Fruit fly (Drosophila melanogaster) whole organism, embryonic: ENCODE data around the gene Sap130.

ENCODE experiments used
- CG10147 ChIP-seq: fragments of 200-800 bp; sonication (Bioruptor generic); optimal IDR thresholded peaks from 2 replicates; lab custom pipeline; 2019; ENCODE audit warnings: missing biosample characterization, mild to moderate bottlenecking, missing genetic modification characterization, moderate library complexity
- CG12071 ChIP-seq: fragments of 200-800 bp; sonication (Bioruptor generic); optimal IDR thresholded peaks from 3 replicates; lab custom pipeline; 2018; ENCODE audit warnings: missing biosample characterization, mild to moderate bottlenecking, missing genetic modification characterization
- CG12659 ChIP-seq: fragments of 200-800 bp; sonication (Bioruptor generic); optimal IDR thresholded peaks from 3 replicates; lab custom pipeline; 2017; ENCODE audit warnings: mild to moderate bottlenecking, missing biosample characterization, missing genetic modification reagents, missing genetic modification characterization
- CG13894 ChIP-seq: fragments of 200-800 bp; sonication (Bioruptor generic); optimal IDR thresholded peaks from 3 replicates; lab custom pipeline; 2018; ENCODE audit warnings: missing biosample characterization, mild to moderate bottlenecking, missing genetic modification characterization, moderate library complexity
- CG14710 ChIP-seq: fragments of 200-800 bp; sonication (Bioruptor generic); optimal IDR thresholded peaks from 3 replicates; lab custom pipeline; 2019; ENCODE audit warnings: missing biosample characterization, mild to moderate bottlenecking, missing genetic modification characterization, moderate library complexity
- CG15696 ChIP-seq: fragments of 200-800 bp; sonication (Bioruptor generic); optimal IDR thresholded peaks from 2 replicates; lab custom pipeline; 2019; ENCODE audit warnings: missing biosample characterization, mild to moderate bottlenecking, missing genetic modification characterization, moderate library complexity
- CG16813 ChIP-seq: fragments of 200-800 bp; sonication (Bioruptor generic); IDR thresholded peaks from 3 replicates; pipeline ENCODE4 v1.3.6; 2022; ENCODE audit warnings: missing biosample characterization, missing genetic modification characterization; ENCODE audit not compliant: partially characterized antibody
- CG16815 ChIP-seq: fragments of 200-800 bp; sonication (Bioruptor generic); optimal IDR thresholded peaks from 3 replicates; lab custom pipeline; 2017; ENCODE audit warnings: missing biosample characterization, mild to moderate bottlenecking, missing genetic modification characterization
- CG2678 ChIP-seq: fragments of 200-800 bp; sonication (Bioruptor generic); optimal IDR thresholded peaks from 3 replicates; lab custom pipeline; 2019; ENCODE audit warnings: missing biosample characterization, mild to moderate bottlenecking, missing genetic modification characterization, moderate library complexity
- CG42726 ChIP-seq: fragments of 200-800 bp; sonication (Bioruptor generic); IDR thresholded peaks from 2 replicates; pipeline ENCODE4 v1.3.6; 2022; ENCODE audit warnings: missing biosample characterization, missing genetic modification characterization; ENCODE audit not compliant: partially characterized antibody
- CG4360 ChIP-seq: fragments of 200-800 bp; sonication (Bioruptor generic); IDR thresholded peaks from 2 replicates; pipeline ENCODE4 v1.3.6; 2022; ENCODE audit warnings: missing biosample characterization, missing genetic modification characterization
- CG5953 ChIP-seq: fragments of 200-800 bp; sonication (Bioruptor generic); IDR thresholded peaks from 2 replicates; pipeline ENCODE4 v1.3.6; 2022; ENCODE audit warnings: missing biosample characterization, missing genetic modification characterization
- CG6791 ChIP-seq: fragments of 200-800 bp; sonication (Bioruptor generic); IDR thresholded peaks from 3 replicates; pipeline ENCODE4 v1.3.6; 2022; ENCODE audit warnings: missing biosample characterization, missing genetic modification characterization; ENCODE audit not compliant: partially characterized antibody
- CG7963 ChIP-seq: fragments of 200-800 bp; sonication (Bioruptor generic); IDR thresholded peaks from 3 replicates; pipeline ENCODE4 v1.3.6; 2022; ENCODE audit warnings: missing biosample characterization, missing genetic modification characterization; ENCODE audit not compliant: partially characterized antibody
- CG9797 ChIP-seq: fragments of 200-800 bp; sonication (Bioruptor generic); optimal IDR thresholded peaks from 3 replicates; lab custom pipeline; 2018; ENCODE audit warnings: missing biosample characterization, mild to moderate bottlenecking, missing genetic modification characterization
- CG9876 ChIP-seq: fragments of 200-800 bp; sonication (Bioruptor generic); optimal IDR thresholded peaks from 2 replicates; lab custom pipeline; 2016; ENCODE audit warnings: missing biosample characterization, missing genetic modification characterization
- CoRest ChIP-seq: fragments of 200-800 bp; sonication (Bioruptor generic); optimal IDR thresholded peaks from 3 replicates; lab custom pipeline; 2018; ENCODE audit warnings: missing biosample characterization, mild to moderate bottlenecking, missing genetic modification characterization, moderate library complexity
- HHEX ChIP-seq: fragments of 200-800 bp; sonication (Bioruptor generic); optimal IDR thresholded peaks from 3 replicates; lab custom pipeline; 2017; ENCODE audit warnings: missing biosample characterization, mild to moderate bottlenecking, missing genetic modification characterization, missing genetic modification reagents
- Hr3 ChIP-seq: fragments of 200-800 bp; sonication (Bioruptor generic); optimal IDR thresholded peaks from 3 replicates; lab custom pipeline; 2016; ENCODE audit warnings: missing biosample characterization, missing genetic modification characterization
- Hr39 ChIP-seq: fragments of >200 bp; optimal IDR thresholded peaks from 2 replicates; lab custom pipeline; 2017
- Lhr ChIP-seq: fragments of 200-800 bp; sonication (Bioruptor generic); optimal IDR thresholded peaks from 3 replicates; lab custom pipeline; 2017; ENCODE audit warnings: mild to moderate bottlenecking, missing biosample characterization, missing genetic modification reagents, missing genetic modification characterization
- Mes4 ChIP-seq: fragments of 200-800 bp; sonication (Bioruptor generic); optimal IDR thresholded peaks from 2 replicates; lab custom pipeline; 2016; ENCODE audit warnings: missing biosample characterization, missing genetic modification characterization
- Sry-β ChIP-seq: fragments of 200-800 bp; sonication (Bioruptor generic); optimal IDR thresholded peaks from 2 replicates; lab custom pipeline; 2018; ENCODE audit warnings: missing biosample characterization, mild to moderate bottlenecking, missing genetic modification characterization, moderate library complexity
- Xrp1 ChIP-seq: fragments of 200-800 bp; sonication (Bioruptor generic); IDR thresholded peaks from 2 replicates; pipeline ENCODE4 v1.3.6; 2022; ENCODE audit warnings: missing biosample characterization, missing genetic modification characterization
- amos ChIP-seq: fragments of 200-800 bp; sonication (Bioruptor generic); IDR thresholded peaks from 2 replicates; pipeline ENCODE4 v1.3.6; 2022; ENCODE audit warnings: missing biosample characterization, missing genetic modification characterization; ENCODE audit not compliant: partially characterized antibody
- ato ChIP-seq: fragments of 200-800 bp; sonication (Bioruptor generic); IDR thresholded peaks from 2 replicates; pipeline ENCODE4 v1.3.6; 2022; ENCODE audit warnings: missing biosample characterization, missing genetic modification characterization; ENCODE audit not compliant: partially characterized antibody
- az2 ChIP-seq: fragments of 200-800 bp; sonication (Bioruptor generic); optimal IDR thresholded peaks from 3 replicates; lab custom pipeline; 2016; ENCODE audit warnings: missing biosample characterization, missing genetic modification characterization
- bbx ChIP-seq: fragments of 200-800 bp; sonication (Bioruptor generic); IDR thresholded peaks from 2 replicates; pipeline ENCODE4 v1.3.6; 2022; ENCODE audit warnings: missing biosample characterization, missing genetic modification characterization; ENCODE audit not compliant: partially characterized antibody
- bowl ChIP-seq: fragments of 200-800 bp; sonication (Bioruptor generic); IDR thresholded peaks from 2 replicates; pipeline ENCODE4 v1.3.6; 2022; ENCODE audit warnings: missing biosample characterization, missing genetic modification characterization
- chinmo ChIP-seq: fragments of 200-800 bp; sonication (Bioruptor generic); IDR thresholded peaks from 4 replicates; pipeline ENCODE4 v1.3.6; 2022; ENCODE audit warnings: missing biosample characterization, missing genetic modification characterization; ENCODE audit not compliant: partially characterized antibody
- chm ChIP-seq: fragments of 200-800 bp; sonication (Bioruptor generic); IDR thresholded peaks from 2 replicates; pipeline ENCODE4 v1.3.6; 2022; ENCODE audit warnings: missing biosample characterization, missing genetic modification characterization
- chn ChIP-seq: fragments of 200-800 bp; sonication (Bioruptor generic); optimal IDR thresholded peaks from 2 replicates; lab custom pipeline; 2016; ENCODE audit warnings: missing biosample characterization, missing genetic modification characterization
- croc ChIP-seq: fragments of 200-800 bp; sonication (Bioruptor generic); conservative IDR thresholded peaks from 3 replicates; pipeline ENCODE4 v1.3.6; 2022; ENCODE audit warnings: missing biosample characterization, missing genetic modification characterization
- da ChIP-seq: fragments of 200-800 bp; sonication (Bioruptor generic); optimal IDR thresholded peaks from 2 replicates; lab custom pipeline; 2016; ENCODE audit warnings: missing biosample characterization, missing genetic modification characterization
- ems ChIP-seq: fragments of 200-800 bp; sonication (Bioruptor generic); optimal IDR thresholded peaks from 3 replicates; lab custom pipeline; 2016; ENCODE audit warnings: missing biosample characterization, missing genetic modification characterization
- gcm2 ChIP-seq: fragments of 200-800 bp; sonication (Bioruptor generic); optimal IDR thresholded peaks from 2 replicates; lab custom pipeline; 2016; ENCODE audit warnings: missing biosample characterization, missing genetic modification characterization
- gro ChIP-seq: fragments of 200-800 bp; sonication (Bioruptor generic); optimal IDR thresholded peaks from 2 replicates; lab custom pipeline; 2016; ENCODE audit warnings: missing biosample characterization, missing genetic modification characterization
- hth ChIP-seq: fragments of >200 bp; optimal IDR thresholded peaks from 2 replicates; lab custom pipeline; 2017; ENCODE audit warnings: inconsistent platforms
- kah ChIP-seq: fragments of 200-800 bp; sonication (Bioruptor generic); optimal IDR thresholded peaks from 2 replicates; lab custom pipeline; 2018; ENCODE audit warnings: missing biosample characterization, mild to moderate bottlenecking, missing genetic modification characterization
- lilli ChIP-seq: fragments of 200-800 bp; sonication (Bioruptor generic); optimal IDR thresholded peaks from 3 replicates; lab custom pipeline; 2016; ENCODE audit warnings: missing biosample characterization, missing genetic modification characterization
- mld ChIP-seq: fragments of 200-800 bp; sonication (Bioruptor generic); IDR thresholded peaks from 3 replicates; pipeline ENCODE4 v1.3.6; 2022; ENCODE audit warnings: missing biosample characterization, missing genetic modification characterization; ENCODE audit not compliant: partially characterized antibody
- pum ChIP-seq: fragments of 200-800 bp; sonication (Bioruptor generic); optimal IDR thresholded peaks from 2 replicates; lab custom pipeline; 2016; ENCODE audit warnings: missing biosample characterization, missing genetic modification characterization
- ranshi ChIP-seq: fragments of 200-800 bp; sonication (Bioruptor generic); IDR thresholded peaks from 2 replicates; pipeline ENCODE4 v1.3.6; 2022; ENCODE audit warnings: missing biosample characterization, missing genetic modification characterization
- sug ChIP-seq: fragments of 200-800 bp; optimal IDR thresholded peaks from 2 replicates; lab custom pipeline; 2019; ENCODE audit warnings: missing biosample characterization, mild to moderate bottlenecking, missing genetic modification characterization, moderate library complexity
- trh ChIP-seq: fragments of 200-800 bp; sonication (Bioruptor generic); optimal IDR thresholded peaks from 2 replicates; lab custom pipeline; 2016; ENCODE audit warnings: missing biosample characterization, missing genetic modification characterization
- unpg ChIP-seq: fragments of 200-800 bp; sonication (Bioruptor generic); optimal IDR thresholded peaks from 3 replicates; lab custom pipeline; 2018; ENCODE audit warnings: missing biosample characterization, mild to moderate bottlenecking, missing genetic modification characterization, moderate library complexity
- vnd ChIP-seq: fragments of 200-800 bp; sonication (Bioruptor generic); IDR thresholded peaks from 3 replicates; pipeline ENCODE4 v1.3.6; 2022; ENCODE audit warnings: missing biosample characterization, missing genetic modification characterization; ENCODE audit not compliant: partially characterized antibody
- zen2 ChIP-seq: fragments of 200-800 bp; sonication (Bioruptor generic); IDR thresholded peaks from 3 replicates; pipeline ENCODE4 v1.3.6; 2022; ENCODE audit warnings: missing biosample characterization, missing genetic modification characterization; ENCODE audit not compliant: partially characterized antibody

Gene Sap130

dm6 chr3L:12813907-12814306, 8.2 kb downstream of the Sap130 start, which contains the start of the genes Sf3a2 and CG42588 (continued):
- TF ChIP-seq gro (GFP tag; lab: Kevin White, UChicago): no peak
- no peak for TF ChIP-seq Sry-β (GFP tag; lab: Kevin White, UChicago)
- TF ChIP-seq CoRest (tag; lab: Kevin White, UChicago): peak; percentile 77
- TF ChIP-seq gcm2 (GFP tag; lab: Kevin White, UChicago): no peak

- no peak for TF ChIP-seq chm
- TF ChIP-seq sug (tag; lab: Kevin White, UChicago): no peak
- no peak for TF ChIP-seq ranshi (GFP tag; lab: Robert Waterston, UW)
- no peak for TF ChIP-seq CG16815
- TF ChIP-seq lilli: no peak
- no peak for TF ChIP-seq ems (GFP tag; lab: Kevin White, UChicago)
- TF ChIP-seq pum: no peak
- TF ChIP-seq hth (lab: Kevin White, UChicago): no peak
- TF ChIP-seq CG7963 (GFP tag; lab: Robert Waterston, UW): peak; percentile 83
- TF ChIP-seq CG2678 (tag; lab: Kevin White, UChicago): no peak
- TF ChIP-seq da (GFP tag; lab: Kevin White, UChicago): no peak
- TF ChIP-seq trh (GFP tag; lab: Kevin White, UChicago): no peak
- TF ChIP-seq Mes4: no peak
- no peak for TF ChIP-seq az2 (GFP tag; lab: Kevin White, UChicago)
- TF ChIP-seq mld (GFP tag; lab: Robert Waterston, UW): peak; percentile 61; the same call in 1 of the 3 replicates
- TF ChIP-seq amos (GFP tag; lab: Robert Waterston, UW): peak; percentile 52
- TF ChIP-seq CG6791 (GFP tag; lab: Robert Waterston, UW): peak; percentile 84
- TF ChIP-seq Lhr (GFP tag; lab: Kevin White, UChicago): no peak
- no peak for TF ChIP-seq CG5953 (GFP tag; lab: Robert Waterston, UW)
- no peak for TF ChIP-seq Hr3 (GFP tag; lab: Kevin White, UChicago)
- TF ChIP-seq CG10147 (GFP tag; lab: Kevin White, UChicago): no peak
- peak; percentile 63; the same call in 1 of the 2 replicates for TF ChIP-seq ato (GFP tag; lab: Robert Waterston, UW)
- peak; percentile 35; the same call in 1 of the 3 replicates for TF ChIP-seq zen2 (GFP tag; lab: Robert Waterston, UW)
- peak; percentile 49 for TF ChIP-seq CG4360 (GFP tag; lab: Robert Waterston, UW)
- TF ChIP-seq CG12659: peak; percentile 6
- TF ChIP-seq CG15696 (tag; lab: Kevin White, UChicago): no peak
- TF ChIP-seq CG42726 (GFP tag; lab: Robert Waterston, UW): 0 out of 2 replicates have a peak, but pooled peaks have one; percentile 54
- TF ChIP-seq CG9797 (GFP tag; lab: Kevin White, UChicago): no peak
- TF ChIP-seq bbx (GFP tag; lab: Robert Waterston, UW): peak; percentile 69
- no peak for TF ChIP-seq CG14710
- peak; percentile 57; the same call in 2 of the 3 replicates for TF ChIP-seq CG16813
- 0 out of 2 replicates have a peak, but pooled peaks have one; percentile 10 for TF ChIP-seq Xrp1
- peak; percentile 55; the same call in 2 of the 3 replicates for TF ChIP-seq vnd (GFP tag; lab: Robert Waterston, UW)
- TF ChIP-seq HHEX: no peak
- no peak for TF ChIP-seq bowl (GFP tag; lab: Robert Waterston, UW)
- no peak for TF ChIP-seq Hr39 (lab: Kevin White, UChicago)
- no peak for TF ChIP-seq croc
- TF ChIP-seq CG12071 (GFP tag; lab: Kevin White, UChicago): no peak
- TF ChIP-seq kah (GFP tag; lab: Kevin White, UChicago): no peak
- TF ChIP-seq unpg (GFP tag; lab: Kevin White, UChicago): no peak
- TF ChIP-seq chinmo: peak; percentile 78; the same call in 2 of the 4 replicates
- TF ChIP-seq CG13894: no peak
- no peak for TF ChIP-seq chn
- TF ChIP-seq CG9876 (GFP tag; lab: Kevin White, UChicago): no peak
Measured at dm6 chr3L:12814806-12815205, 9.1 kb downstream of the Sap130 start.
